1 worm cellular context compared by ENCODE assay signal in the genomic region with DNA sequence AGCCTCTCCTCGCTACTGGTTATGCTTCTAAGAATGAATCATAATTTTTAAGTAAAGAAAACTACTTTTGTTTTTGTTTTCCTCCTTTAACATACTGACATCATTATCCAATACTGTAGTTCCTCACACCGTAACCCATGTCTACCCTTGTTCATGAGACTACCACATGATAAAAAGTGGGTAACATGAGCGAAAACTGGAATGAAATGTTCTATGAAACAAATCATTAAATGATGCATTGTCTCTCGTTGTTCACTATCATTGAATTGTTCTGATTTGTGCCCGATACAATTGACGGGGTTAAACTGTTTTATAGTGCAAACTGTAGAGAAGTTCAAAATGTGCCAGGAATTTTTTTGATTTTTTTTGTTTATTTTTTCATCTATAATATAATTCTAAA.
TF ChIP-seq lines count a peak whose summit lies in the region.

No protein-coding gene starts in this region.

TF ChIP-seq in whole organism, L4 larva, 104 proteins besides CTCF, POLR2A, EP300 and RAD21 (continued from another document):
- no peak for TF ChIP-seq nhr-111 (GFP tag; optimal IDR thresholded peaks at IDR 0.05; lab: Kevin White, UChicago)
- TF ChIP-seq F49E8.2 (tag; optimal IDR thresholded peaks at IDR 0.05; lab: Kevin White, UChicago; ENCODE audit: borderline replicate concordance), result no peak
- TF ChIP-seq D1046.2 (GFP tag; IDR thresholded peaks at IDR 0.05; lab: Robert Waterston, UW), result no peak
- no peak for TF ChIP-seq nhr-237 (tag; optimal IDR thresholded peaks at IDR 0.05; lab: Kevin White, UChicago)
- TF ChIP-seq nhr-6 (tag; optimal IDR thresholded peaks at IDR 0.05; lab: Kevin White, UChicago), result no peak
- TF ChIP-seq mxl-2 (GFP tag; conservative IDR thresholded peaks at IDR 0.05; lab: Robert Waterston, UW), result no peak
- TF ChIP-seq madf-5 (GFP tag; IDR thresholded peaks at IDR 0.05; lab: Robert Waterston, UW), result no peak
- TF ChIP-seq hlh-30 (tag; optimal IDR thresholded peaks at IDR 0.05; lab: Kevin White, UChicago; ENCODE audit: insufficient read depth), result peak; percentile 85
- no peak for TF ChIP-seq dve-1 (tag; optimal IDR thresholded peaks at IDR 0.05; lab: Kevin White, UChicago; ENCODE audit: insufficient read depth)
- TF ChIP-seq egl-27 (tag; optimal IDR thresholded peaks at IDR 0.05; lab: Kevin White, UChicago), result no peak
- TF ChIP-seq fos-1 (tag; optimal IDR thresholded peaks at IDR 0.05; lab: Kevin White, UChicago), result no peak
- TF ChIP-seq F44E2.7 (GFP tag; IDR thresholded peaks at IDR 0.05; lab: Robert Waterston, UW), result no peak
- no peak for TF ChIP-seq egl-43 (GFP tag; IDR thresholded peaks at IDR 0.05; lab: Robert Waterston, UW)
- TF ChIP-seq set-16 (GFP tag; IDR thresholded peaks at IDR 0.05; lab: Robert Waterston, UW), result no peak
- TF ChIP-seq Y5F2A.4 (GFP tag; optimal IDR thresholded peaks at IDR 0.05; lab: Kevin White, UChicago), result no peak
- no peak for TF ChIP-seq lim-7 (GFP tag; IDR thresholded peaks at IDR 0.05; lab: Robert Waterston, UW)
- no peak for TF ChIP-seq T26A8.4 (GFP tag; IDR thresholded peaks at IDR 0.05; lab: Robert Waterston, UW)
- TF ChIP-seq gei-8 (GFP tag; optimal IDR thresholded peaks at IDR 0.05; lab: Kevin White, UChicago), result no peak
- TF ChIP-seq spr-1 (tag; optimal IDR thresholded peaks at IDR 0.05; lab: Kevin White, UChicago), result no peak
- TF ChIP-seq mxl-3 (GFP tag; optimal IDR thresholded peaks at IDR 0.05; lab: Kevin White, UChicago), result peak; percentile 41
- no peak for TF ChIP-seq unc-39 (tag; optimal IDR thresholded peaks at IDR 0.05; lab: Kevin White, UChicago)
- TF ChIP-seq Y75B8A.6 (GFP tag; IDR thresholded peaks at IDR 0.05; lab: Robert Waterston, UW), result no peak
- TF ChIP-seq unc-62 (GFP tag; optimal IDR thresholded peaks at IDR 0.05 in 1 of 2; lab: Kevin White, UChicago), result peak in 1 of 2 experiments; percentile 85
- no peak for TF ChIP-seq unc-62 (tag; optimal IDR thresholded peaks at IDR 0.05; lab: Kevin White, UChicago)
- no peak for TF ChIP-seq unc-130 (GFP tag; optimal IDR thresholded peaks at IDR 0.05; lab: Kevin White, UChicago)
- peak; percentile 70 for TF ChIP-seq nhr-48 (tag; optimal IDR thresholded peaks at IDR 0.05; lab: Kevin White, UChicago)
- peak; percentile 87 for TF ChIP-seq nhr-28 (tag; optimal IDR thresholded peaks at IDR 0.05; lab: Kevin White, UChicago)
- TF ChIP-seq fkh-10 (GFP tag; optimal IDR thresholded peaks at IDR 0.05; lab: Kevin White, UChicago), result no peak
- no peak for TF ChIP-seq daf-8 (GFP tag; IDR thresholded peaks at IDR 0.05; lab: Robert Waterston, UW)
- no peak for TF ChIP-seq snpc-1.2 (GFP tag; IDR thresholded peaks at IDR 0.05; lab: Robert Waterston, UW)
- TF ChIP-seq cey-2 (tag; optimal IDR thresholded peaks at IDR 0.05; lab: Kevin White, UChicago; ENCODE audit: borderline replicate concordance, insufficient read depth), result peak; percentile 8
- no peak for TF ChIP-seq skn-1 (tag; optimal IDR thresholded peaks at IDR 0.05; lab: Kevin White, UChicago)
- TF ChIP-seq daf-19 (GFP tag; conservative IDR thresholded peaks at IDR 0.05; lab: Robert Waterston, UW), result no peak
- TF ChIP-seq spr-3 (GFP tag; optimal IDR thresholded peaks at IDR 0.05; lab: Kevin White, UChicago), result no peak
- no peak for TF ChIP-seq ztf-11 (tag; optimal IDR thresholded peaks at IDR 0.05; lab: Kevin White, UChicago)
- TF ChIP-seq lin-38 (GFP tag; IDR thresholded peaks at IDR 0.05; lab: Robert Waterston, UW), result no peak
- no peak for TF ChIP-seq ceh-44 (GFP tag; IDR thresholded peaks at IDR 0.05; lab: Robert Waterston, UW)
- TF ChIP-seq Y105C5A.15 (GFP tag; IDR thresholded peaks at IDR 0.05; lab: Robert Waterston, UW), result no peak
- peak; percentile 53 for TF ChIP-seq hlh-11 (tag; optimal IDR thresholded peaks at IDR 0.05; lab: Kevin White, UChicago)
- TF ChIP-seq zfp-3 (GFP tag; conservative IDR thresholded peaks at IDR 0.05; lab: Robert Waterston, UW), result no peak
- TF ChIP-seq ama-1 (optimal IDR thresholded peaks at IDR 0.05; lab: Kevin White, UChicago), result no peak
- no peak for TF ChIP-seq snpc-4 (tag; optimal IDR thresholded peaks at IDR 0.05; lab: Kevin White, UChicago)
- TF ChIP-seq dmd-9 (GFP tag; IDR thresholded peaks at IDR 0.05; lab: Robert Waterston, UW), result no peak
- TF ChIP-seq vab-7 (GFP tag; IDR thresholded peaks at IDR 0.05; lab: Robert Waterston, UW), result no peak
- TF ChIP-seq zip-11 (GFP tag; IDR thresholded peaks at IDR 0.05; lab: Robert Waterston, UW), result no peak
- TF ChIP-seq ZK337.2 (GFP tag; IDR thresholded peaks at IDR 0.05; lab: Robert Waterston, UW), result no peak
- no peak for TF ChIP-seq php-3 (GFP tag; IDR thresholded peaks at IDR 0.05; lab: Robert Waterston, UW)
- TF ChIP-seq mep-1 (tag; optimal IDR thresholded peaks at IDR 0.05; lab: Kevin White, UChicago), result no peak
- no peak for TF ChIP-seq daf-16 (GFP tag; optimal IDR thresholded peaks at IDR 0.05; lab: Kevin White, UChicago)
- TF ChIP-seq daf-16 (tag; optimal IDR thresholded peaks at IDR 0.05; lab: Kevin White, UChicago), result no peak
- TF ChIP-seq mdl-1 (tag; optimal IDR thresholded peaks at IDR 0.05; lab: Kevin White, UChicago), result peak in 1 of 2 experiments; percentile 44
- TF ChIP-seq lin-29 (GFP tag; IDR thresholded peaks at IDR 0.05; lab: Robert Waterston, UW), result no peak
- no peak for TF ChIP-seq mdt-29 (GFP tag; IDR thresholded peaks at IDR 0.05; lab: Robert Waterston, UW)
- TF ChIP-seq ceh-62 (tag; optimal IDR thresholded peaks at IDR 0.05; lab: Kevin White, UChicago), result no peak
TF ChIP-seq in whole organism, L4 larva: peak in this region for 12.
